Worm (Caenorhabditis elegans) whole organism, young adult: ENCODE measurements around the gene srv-15.
A peak's percentile ranks its signal among the peaks of the same experiment; 100 is the strongest.

Experiments used
- F22D6.2 ChIP-seq: sonication (generic microtip); optimal IDR thresholded peaks from 2 replicates; lab custom pipeline; 2016; ENCODE audit warnings: mild to moderate bottlenecking, missing genetic modification characterization, missing compliant biosample characterization
- Y79H2A.3 ChIP-seq: fragments of 200-800 bp; sonication (Bioruptor generic); conservative IDR thresholded peaks from 2 replicates; pipeline ENCODE4 v1.3.6; 2022; ENCODE audit warnings: missing genetic modification reagents, missing genetic modification characterization, missing compliant biosample characterization
- attf-6 ChIP-seq: fragments of 200-800 bp; sonication (Bioruptor generic); IDR thresholded peaks from 2 replicates; pipeline ENCODE4 v1.3.6; 2022; ENCODE audit warnings: missing genetic modification reagents, missing genetic modification characterization, missing compliant biosample characterization
- dox-1 ChIP-seq: fragments of 200-800 bp; sonication (Bioruptor generic); IDR thresholded peaks from 2 replicates; pipeline ENCODE4 v1.3.6; 2022; ENCODE audit warnings: missing genetic modification reagents, missing genetic modification characterization, missing compliant biosample characterization
- dpl-1 ChIP-seq: fragments of 150-350 bp; optimal IDR thresholded peaks from 2 replicates; lab custom pipeline; 2014; ENCODE audit warnings: missing biosample characterization, missing genetic modification reagents, missing genetic modification characterization
- egl-44 ChIP-seq: fragments of 200-800 bp; sonication (Bioruptor generic); IDR thresholded peaks from 2 replicates; pipeline ENCODE4 v1.3.6; 2022; ENCODE audit warnings: missing genetic modification reagents, missing genetic modification characterization, missing compliant biosample characterization
- hlh-12 ChIP-seq: sonication (generic microtip); optimal IDR thresholded peaks from 2 replicates; lab custom pipeline; 2016; ENCODE audit warnings: missing genetic modification characterization, missing compliant biosample characterization
- hmg-1.2 ChIP-seq: fragments of 200-800 bp; sonication (Bioruptor generic); IDR thresholded peaks from 2 replicates; pipeline ENCODE4 v1.3.6; 2022; ENCODE audit warnings: missing genetic modification reagents, missing genetic modification characterization, missing compliant biosample characterization
- lag-1 ChIP-seq: fragments of 200-800 bp; sonication (Bioruptor generic); IDR thresholded peaks from 2 replicates; pipeline ENCODE4 v1.3.6; 2022; ENCODE audit warnings: missing genetic modification reagents, missing genetic modification characterization, missing compliant biosample characterization
- let-526 ChIP-seq: fragments of 200-800 bp; sonication (Bioruptor generic); IDR thresholded peaks from 2 replicates; pipeline ENCODE4 v1.3.6; 2022; ENCODE audit warnings: missing genetic modification reagents, missing genetic modification characterization, missing compliant biosample characterization
- lin-40 ChIP-seq: sonication (generic microtip); optimal IDR thresholded peaks from 2 replicates; lab custom pipeline; 2016; ENCODE audit warnings: missing genetic modification characterization, mild to moderate bottlenecking, missing compliant biosample characterization, missing genotype, missing genetic modification reagents
- lin-54 ChIP-seq: fragments of 200-800 bp; sonication (Bioruptor generic); optimal IDR thresholded peaks from 2 replicates; lab custom pipeline; 2018; ENCODE audit warnings: mild to moderate bottlenecking, missing genetic modification characterization, missing compliant biosample characterization
- lsy-27 ChIP-seq: sonication (generic microtip); optimal IDR thresholded peaks from 2 replicates; lab custom pipeline; 2017; ENCODE audit warnings: missing genetic modification characterization, mild to moderate bottlenecking, missing compliant biosample characterization, antibody characterized with exemption, missing genotype, borderline replicate concordance; ENCODE audit not compliant: insufficient read depth
- madf-3 ChIP-seq: fragments of 200-800 bp; sonication (Bioruptor generic); IDR thresholded peaks from 2 replicates; pipeline ENCODE4 v1.3.6; 2022; ENCODE audit warnings: missing genetic modification reagents, missing genetic modification characterization, missing compliant biosample characterization
- madf-6 ChIP-seq: fragments of 200-800 bp; sonication (Bioruptor generic); IDR thresholded peaks from 2 replicates; pipeline ENCODE4 v1.3.6; 2022; ENCODE audit warnings: missing genetic modification reagents, missing genetic modification characterization, missing compliant biosample characterization
- mxl-1 ChIP-seq: sonication (generic microtip); optimal IDR thresholded peaks from 2 replicates; lab custom pipeline; 2016; ENCODE audit warnings: missing genetic modification characterization, missing compliant biosample characterization
- nfya-2 ChIP-seq: fragments of 200-800 bp; sonication (Bioruptor generic); IDR thresholded peaks from 2 replicates; pipeline ENCODE4 v1.3.6; 2022; ENCODE audit warnings: missing genetic modification reagents, missing genetic modification characterization, missing compliant biosample characterization
- nfyb-1 ChIP-seq: fragments of 200-800 bp; sonication (Bioruptor generic); IDR thresholded peaks from 2 replicates; pipeline ENCODE4 v1.3.6; 2022; ENCODE audit warnings: missing genetic modification reagents, missing genetic modification characterization, missing compliant biosample characterization
- nhr-80 ChIP-seq: sonication (generic microtip); optimal IDR thresholded peaks from 2 replicates; lab custom pipeline; 2016; ENCODE audit warnings: missing genetic modification characterization, missing compliant biosample characterization
- pbrm-1 ChIP-seq: fragments of 200-800 bp; sonication (Bioruptor generic); IDR thresholded peaks from 2 replicates; pipeline ENCODE4 v1.3.6; 2022; ENCODE audit warnings: missing genetic modification reagents, missing genetic modification characterization, missing compliant biosample characterization
- rcor-1 ChIP-seq: fragments of 200-800 bp; sonication (Bioruptor generic); IDR thresholded peaks from 2 replicates; pipeline ENCODE4 v1.3.6; 2022; ENCODE audit warnings: missing genetic modification reagents, missing genetic modification characterization, missing compliant biosample characterization
- rpc-1 ChIP-seq, 2 experiments: fragments of 150-350 bp in 1 of 2; sonication (generic microtip) in 1 of 2; optimal IDR thresholded peaks; 2 replicates each; lab custom pipeline; 2014 to 2018; ENCODE audit warnings: missing biosample characterization in 1 of 2, missing genetic modification characterization in 1 of 2, missing genetic modification reagents in 1 of 2, missing genotype in 1 of 2
- snpc-1.1 ChIP-seq: sonication (generic microtip); optimal IDR thresholded peaks from 2 replicates; lab custom pipeline; 2017; ENCODE audit warnings: missing genetic modification characterization, mild to moderate bottlenecking, missing compliant biosample characterization, antibody characterized with exemption, moderate library complexity, missing genotype, missing genetic modification reagents; ENCODE audit not compliant: insufficient read depth
- snpc-3.4 ChIP-seq: sonication (generic microtip); optimal IDR thresholded peaks from 2 replicates; lab custom pipeline; 2017; ENCODE audit warnings: missing genetic modification characterization, mild to moderate bottlenecking, missing compliant biosample characterization, antibody characterized with exemption, moderate library complexity, missing genotype, missing genetic modification reagents
- snpc-4 ChIP-seq, 5 experiments: fragments of 150-350 bp in 1 of 5; sonication (generic microtip) in 4 of 5; optimal IDR thresholded peaks; 2 replicates each; lab custom pipeline; 2014 to 2018; ENCODE audit warnings: missing genetic modification characterization in 5 of 5, missing biosample characterization in 3 of 5, antibody characterized with exemption in 2 of 5, mild to moderate bottlenecking in 2 of 5, missing compliant biosample characterization in 2 of 5, missing genotype in 2 of 5, moderate library complexity in 2 of 5, missing genetic modification reagents in 1 of 5
- tbp1 ChIP-seq: fragments of 200-800 bp; sonication (Bioruptor generic); optimal IDR thresholded peaks from 2 replicates; lab custom pipeline; 2018; ENCODE audit warnings: mild to moderate bottlenecking, missing genetic modification characterization, missing compliant biosample characterization
- zfh-2 ChIP-seq: fragments of 200-800 bp; sonication (Bioruptor generic); conservative IDR thresholded peaks from 2 replicates; pipeline ENCODE4 v1.3.6; 2022; ENCODE audit warnings: missing genetic modification reagents, missing genetic modification characterization, missing compliant biosample characterization

Gene srv-15

DNA sequence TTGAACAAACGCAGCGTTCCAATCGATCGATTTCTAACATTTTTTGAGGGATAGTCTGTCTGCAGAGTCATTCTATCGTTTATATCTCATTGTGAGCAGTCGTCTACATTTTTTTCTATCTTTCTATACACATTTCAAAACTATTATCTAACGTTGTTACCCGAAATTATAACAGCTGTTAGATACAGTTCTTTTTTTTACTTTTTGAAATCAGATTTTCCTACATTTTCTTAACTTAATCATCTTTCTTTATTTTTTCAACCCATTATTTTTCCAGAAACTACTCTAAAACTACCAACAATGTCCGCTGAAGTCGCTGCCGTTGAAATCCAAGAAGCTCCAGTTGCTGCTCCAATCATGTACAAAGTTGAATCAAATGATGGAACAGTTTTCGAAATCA, 40.1 kb downstream of the srv-15 start, which contains the start of gene skr-10:
Gene skr-10 (plus strand): TSS at position 301 of the 400 bp plus-strand sequence.
- TF ChIP-seq dox-1 = no peak
- TF ChIP-seq lin-54 (GFP tag; lab: Kevin White, UChicago) = no peak
- no peak for TF ChIP-seq hlh-12

DNA sequence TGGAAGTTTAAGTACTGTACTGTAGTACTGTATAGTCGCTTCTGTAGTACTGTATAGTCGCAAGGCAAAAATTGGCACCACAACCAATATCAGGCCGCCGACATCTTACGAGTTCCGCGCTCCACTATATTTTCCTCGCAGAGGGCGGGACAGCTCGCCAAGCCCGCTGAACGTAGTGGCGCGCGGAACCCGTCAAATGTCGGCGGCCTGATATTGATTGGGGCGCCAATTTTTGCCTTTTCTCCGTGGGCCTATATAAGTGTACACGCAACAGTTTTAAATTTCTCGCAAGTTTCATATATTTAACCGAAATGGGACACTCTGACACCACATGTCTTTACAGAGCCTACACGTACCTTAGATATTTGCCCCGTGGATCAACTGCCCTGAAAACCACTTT, 43.6 kb downstream of the srv-15 start:
- no peak for TF ChIP-seq lag-1 (GFP tag; lab: Robert Waterston, UW)
- no peak for TF ChIP-seq let-526 (GFP tag; lab: Robert Waterston, UW)
- TF ChIP-seq attf-6 (GFP tag; lab: Robert Waterston, UW) = peak; percentile 91
- no peak for TF ChIP-seq nfya-2 (GFP tag; lab: Robert Waterston, UW)
- TF ChIP-seq snpc-4 (GFP tag; optimal IDR thresholded peaks at IDR 0.05; lab: Kevin White, UChicago) = peak; percentile 81
- TF ChIP-seq snpc-4 (tag; optimal IDR thresholded peaks at IDR 0.05; lab: Kevin White, UChicago) = peak; percentile 63 to 97 (median 83)
- TF ChIP-seq zfh-2 (GFP tag; lab: Robert Waterston, UW) = peak; percentile 45; the same call in 1 of the 2 replicates
- TF ChIP-seq nfyb-1 (GFP tag; lab: Robert Waterston, UW) = no peak
- TF ChIP-seq snpc-3.4 (tag; lab: Kevin White, UChicago) = peak; percentile 21
- TF ChIP-seq snpc-1.1 = peak; percentile 54
- no peak for TF ChIP-seq mxl-1 (tag; lab: Kevin White, UChicago)
- TF ChIP-seq lsy-27 (tag; lab: Kevin White, UChicago) = no peak
- TF ChIP-seq hmg-1.2 (GFP tag; lab: Robert Waterston, UW) = peak; percentile 19; the same call in 1 of the 2 replicates
- peak; percentile 45; the same call in 1 of the 2 replicates for TF ChIP-seq rcor-1
- TF ChIP-seq madf-6 = peak; percentile 21; the same call in 1 of the 2 replicates
- 0 out of 2 replicates have a peak, but pooled peaks have one; percentile 29 for TF ChIP-seq pbrm-1

DNA sequence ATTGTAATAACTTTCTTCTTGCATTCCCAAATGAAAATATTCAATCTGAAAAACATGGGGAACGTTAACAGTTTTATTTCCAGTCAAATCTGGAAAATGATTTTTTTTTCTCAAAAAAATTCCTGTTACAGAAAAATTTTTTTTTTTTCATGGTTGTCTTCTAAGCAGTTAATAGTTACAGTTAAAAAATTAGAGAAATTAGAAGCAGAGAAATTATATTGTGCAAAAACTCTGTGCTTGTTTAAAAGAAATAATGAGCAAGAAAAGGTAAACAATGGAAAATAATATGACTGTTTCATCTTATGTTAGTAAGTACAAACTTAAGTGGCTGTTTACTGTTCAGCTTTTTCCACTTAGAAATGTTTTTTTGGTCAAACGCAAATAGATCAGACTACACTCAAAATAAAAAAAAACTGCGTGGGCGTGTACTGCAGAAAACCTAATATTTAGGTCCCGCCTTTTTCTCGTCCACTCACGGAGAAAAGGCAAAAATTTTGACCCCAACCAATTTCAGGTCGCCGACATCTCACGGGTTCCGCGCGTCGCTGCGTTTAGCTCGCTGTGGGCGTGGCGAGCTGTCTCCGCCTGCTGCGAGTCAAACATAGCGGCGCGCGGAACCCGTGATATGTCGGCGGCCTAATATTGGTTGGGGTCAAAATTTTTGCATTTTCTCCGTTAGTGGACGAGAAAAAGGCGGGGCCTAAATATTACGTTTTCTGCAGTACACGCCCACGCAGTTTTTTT, 44.6 kb downstream of the srv-15 start, which contains the start of gene ifas-3:
Gene ifas-3 (minus strand): TSS at position 51 of the 744 bp plus-strand sequence.
- TF ChIP-seq madf-3 = no peak
- no peak for TF ChIP-seq snpc-4 (GFP tag; optimal IDR thresholded peaks at IDR 0.05; lab: Kevin White, UChicago)
- peak in 1 of 4 experiments; percentile 80 for TF ChIP-seq snpc-4 (tag; optimal IDR thresholded peaks at IDR 0.05; lab: Kevin White, UChicago)

DNA sequence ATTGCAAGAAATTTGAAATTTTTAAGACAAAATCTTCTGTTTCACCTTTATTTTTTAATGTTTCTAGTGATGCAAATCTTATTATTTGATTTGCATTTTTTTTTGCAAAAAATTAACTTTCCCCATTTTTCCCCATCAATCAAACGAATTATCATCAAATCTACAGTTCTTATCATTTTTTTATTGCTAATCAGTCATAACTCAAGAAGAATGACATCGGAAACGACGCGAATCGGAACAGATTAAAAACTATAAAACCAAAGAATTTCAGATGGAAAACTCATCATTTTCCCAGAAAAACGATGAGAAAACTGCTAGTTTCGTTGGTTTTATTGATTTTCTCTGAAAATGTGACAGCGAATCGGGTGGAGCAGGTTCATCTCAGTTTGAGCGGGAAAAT, 45.3 kb downstream of the srv-15 start, which contains the start of gene Y105C5B.15:
Gene Y105C5B.15 (plus strand): TSS at position 297 of the 400 bp plus-strand sequence.
- TF ChIP-seq Y79H2A.3 (no peak), nhr-80 (tag; lab: Kevin White, UChicago) (peak; percentile 54)

DNA sequence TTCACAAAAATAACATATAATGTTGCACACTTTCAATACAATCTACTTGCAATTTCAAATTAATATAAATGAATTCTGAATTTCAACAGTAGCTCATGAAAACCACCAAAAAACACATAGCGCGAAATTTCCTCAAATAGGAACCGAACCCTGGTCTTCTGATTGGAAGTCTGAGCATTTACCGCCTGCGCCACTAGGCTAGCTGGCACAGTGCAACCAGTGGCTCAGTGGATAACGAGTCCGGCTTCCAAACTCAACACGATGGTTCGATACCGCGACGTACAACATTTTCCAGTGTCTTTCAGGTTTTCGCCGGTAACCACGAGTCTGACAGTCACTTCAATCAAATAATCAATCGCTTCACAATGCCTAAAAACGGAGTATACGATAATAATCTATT, 47.3 kb downstream of the srv-15 start:
- TF ChIP-seq snpc-4 (GFP tag; optimal IDR thresholded peaks at IDR 0.05; lab: Kevin White, UChicago) (peak; percentile 20), snpc-4 (tag; optimal IDR thresholded peaks at IDR 0.05; lab: Kevin White, UChicago) (peak in 3 of 4 experiments; percentile 88 to 91 (median 91)), rpc-1 (optimal IDR thresholded peaks at IDR 0.05; lab: Kevin White, UChicago) (no peak), rpc-1 (tag; optimal IDR thresholded peaks at IDR 0.05; lab: Kevin White, UChicago) (peak; percentile 26), F22D6.2 (tag; lab: Kevin White, UChicago) (no peak), attf-6 (GFP tag; lab: Robert Waterston, UW) (peak; percentile 86), lin-40 (tag; lab: Kevin White, UChicago) (no peak), tbp1 (peak; percentile 20)

DNA sequence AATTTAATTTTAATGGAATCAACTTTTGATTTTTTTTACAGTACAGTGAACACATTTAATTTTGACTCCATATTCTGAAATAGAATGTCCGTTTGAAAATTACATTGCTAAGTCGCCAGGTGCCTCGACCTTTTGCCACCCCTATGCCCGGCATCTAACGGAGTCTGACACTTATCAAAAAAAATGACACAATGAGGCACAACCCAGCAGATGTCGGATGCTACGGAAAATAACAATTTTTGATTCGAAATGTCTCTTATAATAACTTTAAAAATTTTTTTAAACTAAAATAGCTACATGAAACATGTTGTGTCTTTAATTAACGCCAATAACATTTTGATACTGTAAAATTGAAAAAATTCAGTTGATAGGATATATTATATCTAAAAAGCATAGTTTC, 49.0 kb downstream of the srv-15 start:
- TF ChIP-seq snpc-4 (GFP tag; optimal IDR thresholded peaks at IDR 0.05; lab: Kevin White, UChicago) (no peak), snpc-4 (tag; optimal IDR thresholded peaks at IDR 0.05; lab: Kevin White, UChicago) (peak in 2 of 4 experiments; percentile 13 to 64), dpl-1 (no peak), egl-44 (GFP tag; lab: Robert Waterston, UW) (no peak), attf-6 (GFP tag; lab: Robert Waterston, UW) (peak; percentile 77)
